Worm (Caenorhabditis elegans) whole organism, L4/young adult: ENCODE results near the gene eri-1.

ENCODE experiments used
- W03F9.2 ChIP-seq: fragments of 150-350 bp; optimal IDR thresholded peaks from 2 replicates; lab custom pipeline; 2014; ENCODE audit warnings: missing biosample characterization, missing genetic modification characterization
- dao-5 ChIP-seq: sonication (generic microtip); optimal IDR thresholded peaks from 2 replicates; lab custom pipeline; 2016; ENCODE audit warnings: missing genotype, missing genetic modification characterization, moderate library complexity, missing compliant biosample characterization

DNA sequence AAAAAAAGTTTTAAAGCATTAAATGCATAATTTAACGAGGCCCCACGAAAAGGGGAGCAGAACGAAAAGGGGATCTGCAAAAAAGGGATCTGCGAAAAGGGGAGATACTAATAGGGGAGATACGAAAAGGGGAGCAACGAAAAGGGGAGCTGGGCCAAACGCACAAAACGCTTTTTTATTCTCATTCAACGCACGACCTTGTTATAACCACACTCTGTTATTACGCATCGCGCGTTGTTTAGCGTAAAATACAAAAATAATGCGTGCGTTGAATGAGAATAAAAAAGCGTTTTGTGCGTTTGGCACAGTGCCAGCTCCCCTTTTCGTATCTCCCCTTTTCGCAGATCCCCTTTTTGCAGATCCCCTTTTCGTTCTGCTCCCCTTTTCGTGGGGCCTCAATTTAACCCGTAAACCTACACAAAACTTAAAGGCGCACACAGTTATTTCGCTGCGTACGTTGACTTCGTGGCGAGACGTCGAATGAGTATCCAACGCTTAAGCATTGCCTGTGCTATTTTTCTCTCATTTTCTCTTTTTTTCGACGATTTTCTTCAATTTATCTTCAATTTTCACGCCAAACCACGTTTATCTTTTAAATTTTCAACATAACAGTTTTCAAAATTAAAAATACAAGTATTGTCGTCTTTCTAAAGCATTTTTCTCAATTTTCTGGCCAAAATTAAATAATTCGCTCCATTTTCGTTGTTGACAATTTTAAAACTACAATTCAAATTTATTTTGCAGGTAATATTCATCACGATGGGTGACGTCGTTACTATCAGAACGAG, 34.4 kb downstream of the eri-1 start, which contains the start of gene rps-24:
- peak; percentile 87 for TF ChIP-seq W03F9.2 (tag; lab: Kevin White, UChicago)
- peak; percentile 48 for TF ChIP-seq dao-5
